Worm (Caenorhabditis elegans) whole organism, early embryonic: ENCODE measurements around the gene R07B1.11.

Experiments
- B0310.2 ChIP-seq: sonication (generic microtip); optimal IDR thresholded peaks from 2 replicates; lab custom pipeline; 2016; ENCODE audit warnings: mild to moderate bottlenecking, missing genetic modification characterization, missing compliant biosample characterization
- aly-1 ChIP-seq: sonication (generic microtip); optimal IDR thresholded peaks from 2 replicates; lab custom pipeline; 2016; ENCODE audit warnings: missing genetic modification characterization, missing compliant biosample characterization
- ama-1 ChIP-seq: fragments of 150-350 bp; optimal IDR thresholded peaks from 2 replicates; lab custom pipeline; 2014
- ceh-36 ChIP-seq: sonication (generic microtip); optimal IDR thresholded peaks from 2 replicates; lab custom pipeline; 2016; ENCODE audit warnings: missing genetic modification characterization, inconsistent platforms, missing compliant biosample characterization
- flt-1 ChIP-seq: fragments of 200-800 bp; sonication (Bioruptor generic); IDR thresholded peaks from 2 replicates; pipeline ENCODE4 v1.3.6; 2022; ENCODE audit warnings: missing genetic modification characterization, missing compliant biosample characterization
- hmg-4 ChIP-seq: fragments of 200-800 bp; sonication (Bioruptor generic); optimal IDR thresholded peaks from 2 replicates; lab custom pipeline; 2018; ENCODE audit warnings: mild to moderate bottlenecking, missing genetic modification characterization, missing compliant biosample characterization
- scrt-1 ChIP-seq: fragments of 200-800 bp; sonication (Bioruptor generic); IDR thresholded peaks from 2 replicates; pipeline ENCODE4 v1.3.6; 2022; ENCODE audit warnings: missing genetic modification characterization, missing compliant biosample characterization
- tbx-37 ChIP-seq: fragments of 200-800 bp; sonication (Bioruptor generic); conservative IDR thresholded peaks from 2 replicates; pipeline ENCODE4 v1.3.6; 2022; ENCODE audit warnings: missing genetic modification reagents, missing genetic modification characterization, missing compliant biosample characterization

- TF ChIP-seq flt-1 (GFP tag; lab: Robert Waterston, UW) (no peak), tbx-37 (GFP tag; lab: Robert Waterston, UW) (no peak), scrt-1 (no peak), ama-1 (lab: Kevin White, UChicago) (no peak), B0310.2 (tag; lab: Kevin White, UChicago) (no peak), ceh-36 (tag; lab: Kevin White, UChicago) (no peak), aly-1 (tag; lab: Kevin White, UChicago) (no peak), hmg-4 (GFP tag; lab: Kevin White, UChicago) (no peak)
Measured at ce11 chrX:9848214-9848789, 8.4 kb upstream of the R07B1.11 start.
